Fruit fly (Drosophila melanogaster): Measurements from ENCODE around the gene sty.

The sty gene

DNA sequence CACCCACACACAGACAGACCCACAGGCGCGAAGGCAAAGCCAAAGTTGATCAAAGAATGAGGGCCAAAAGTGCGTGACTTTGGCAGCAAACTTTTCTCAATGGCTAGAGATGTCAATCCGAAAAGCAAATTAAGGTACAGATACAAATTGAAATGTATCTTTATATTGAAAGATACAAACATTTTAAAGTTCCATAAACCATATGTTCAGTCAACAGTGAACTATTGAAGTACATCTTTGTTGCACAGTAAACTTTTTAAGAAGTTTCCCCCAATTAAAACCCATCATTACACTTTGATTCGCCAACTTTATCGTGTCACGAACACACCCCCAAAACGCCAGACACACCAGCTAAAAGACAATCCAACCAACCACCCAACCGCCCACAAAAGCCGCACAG is 13.0 kb downstream of the sty start:
- no peak for TF ChIP-seq CG17801 (GFP tag; optimal IDR thresholded peaks at IDR 0.05; ENCODE audit: partially characterized antibody)

- no peak for TF ChIP-seq CG17801 (GFP tag; optimal IDR thresholded peaks at IDR 0.05; ENCODE audit: partially characterized antibody)
These were observed 13.6 kb downstream of the sty start for dm6 chr3L:3410978-3411629.

- TF ChIP-seq CG17801 (GFP tag; optimal IDR thresholded peaks at IDR 0.05; ENCODE audit: partially characterized antibody): no peak
These were observed 15.0 kb downstream of the sty start for dm6 chr3L:3409626-3410301.

dm6 chr3L:3408796-3409625 is 15.7 kb downstream of the sty start:
- no peak for TF ChIP-seq CG17801 (GFP tag; optimal IDR thresholded peaks at IDR 0.05; ENCODE audit: partially characterized antibody)

- TF ChIP-seq CG17801 (GFP tag; optimal IDR thresholded peaks at IDR 0.05; ENCODE audit: partially characterized antibody): no peak
These were observed 16.5 kb downstream of the sty start for dm6 chr3L:3408231-3408630.

DNA sequence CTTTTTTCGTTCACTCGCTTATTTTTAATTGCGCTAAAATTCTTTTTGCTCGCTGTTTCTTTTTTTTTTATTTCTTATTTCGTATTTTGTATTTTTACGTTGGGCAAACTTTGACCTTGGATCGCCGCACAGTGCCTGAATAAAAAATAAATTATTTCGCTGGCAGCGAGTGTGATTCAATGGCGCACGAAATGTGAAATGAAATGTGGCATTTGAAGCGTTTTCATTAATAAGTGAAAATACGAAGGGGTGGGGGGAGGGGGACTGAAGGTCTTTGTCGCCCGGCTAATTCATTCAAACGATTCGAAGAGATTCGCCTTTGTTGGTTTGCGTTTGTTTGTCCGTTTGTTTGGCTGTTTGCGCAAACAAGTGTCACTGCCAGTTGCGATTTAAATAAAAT is 17.3 kb downstream of the sty start:
- no peak for TF ChIP-seq CG17801 (GFP tag; optimal IDR thresholded peaks at IDR 0.05; ENCODE audit: partially characterized antibody)

- no peak for TF ChIP-seq CG17801 (GFP tag; optimal IDR thresholded peaks at IDR 0.05; ENCODE audit: partially characterized antibody)
These were observed 18.3 kb downstream of the sty start for dm6 chr3L:3406307-3407061.

dm6 chr3L:3405592-3405991 is 19.1 kb downstream of the sty start:
- no peak for TF ChIP-seq CG17801 (GFP tag; optimal IDR thresholded peaks at IDR 0.05; ENCODE audit: partially characterized antibody)

DNA sequence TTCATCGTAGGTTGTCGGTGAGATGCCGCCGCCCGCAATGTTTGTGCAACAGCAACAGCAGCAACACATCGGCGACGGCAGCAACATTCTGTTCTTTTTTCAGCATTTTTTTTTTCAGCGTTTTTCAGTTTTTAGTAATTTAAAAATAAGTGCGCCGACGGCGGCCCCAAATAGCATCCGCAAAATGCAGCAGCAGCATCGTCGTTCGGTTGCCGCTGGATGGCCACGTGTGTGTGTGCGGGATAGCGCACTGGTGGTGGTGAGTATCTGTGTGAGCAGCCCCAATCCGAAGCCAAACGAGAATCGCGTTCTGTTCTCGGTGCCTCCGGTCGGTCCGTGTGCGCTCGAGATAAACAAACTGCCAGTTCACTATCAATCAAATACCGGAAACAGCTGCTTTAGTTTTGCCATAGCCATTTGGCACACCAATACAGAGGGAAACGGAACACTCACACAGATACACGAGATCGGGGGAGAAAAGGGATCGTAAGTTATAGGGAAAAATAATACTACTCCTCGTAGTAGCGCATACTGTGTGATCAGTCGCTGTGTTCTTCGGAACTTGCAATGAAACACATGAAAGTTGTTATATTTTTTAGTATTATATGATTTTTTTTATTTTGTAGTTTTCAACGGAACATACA is 24.1 kb downstream of the sty start:
- TF ChIP-seq CG17801 (GFP tag; optimal IDR thresholded peaks at IDR 0.05; ENCODE audit: partially characterized antibody): no peak

DNA sequence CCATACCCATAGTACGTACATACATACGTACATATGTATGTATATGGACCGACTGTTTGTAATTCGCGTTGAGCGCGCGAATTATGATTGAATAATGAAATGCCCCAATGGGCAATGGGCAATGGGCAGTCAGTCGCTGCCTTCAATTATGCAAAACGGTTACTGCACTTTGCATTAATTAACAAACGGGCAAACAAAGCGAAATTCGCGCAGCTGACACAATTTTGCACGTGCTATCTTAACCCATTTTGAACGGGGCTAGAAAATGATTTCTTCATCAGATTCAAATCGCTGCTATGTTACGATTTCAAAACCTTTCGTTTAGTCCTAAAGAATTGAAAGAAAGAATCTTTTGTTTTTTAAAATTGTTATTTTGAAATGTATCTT is 24.8 kb downstream of the sty start:
- no peak for TF ChIP-seq CG17801 (GFP tag; optimal IDR thresholded peaks at IDR 0.05; ENCODE audit: partially characterized antibody)

DNA sequence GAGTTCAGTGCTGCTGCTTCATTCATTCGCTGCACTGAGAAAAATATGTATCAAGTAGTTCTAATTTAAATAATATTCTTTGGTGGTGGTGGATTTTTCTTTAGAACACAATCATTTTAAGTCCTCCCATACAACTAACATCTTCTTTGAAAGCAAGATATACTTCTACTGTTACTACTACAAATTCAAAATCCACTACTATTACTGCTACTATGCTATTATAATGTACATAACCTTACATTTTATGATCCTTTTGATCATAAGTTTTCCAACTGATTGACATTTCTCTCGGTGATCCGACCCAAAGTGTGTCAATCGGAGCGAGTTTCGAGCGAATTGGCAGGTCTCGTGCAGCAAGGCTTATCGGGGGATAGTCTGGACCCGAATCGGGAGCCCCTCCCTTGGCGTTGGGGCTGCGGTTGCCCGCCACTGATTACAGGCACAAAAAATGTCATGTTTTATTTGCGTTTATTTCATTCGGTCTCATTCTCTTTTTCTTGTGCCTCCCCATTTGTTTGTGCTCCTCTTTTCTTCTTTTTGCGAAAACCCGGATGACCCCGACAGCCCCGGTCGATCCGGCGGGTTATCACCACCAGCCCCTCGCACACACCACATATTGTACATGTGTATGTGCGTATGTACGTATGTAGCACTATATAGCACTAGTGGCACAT is 25.3 kb downstream of the sty start:
- no peak for TF ChIP-seq CG17801 (GFP tag; optimal IDR thresholded peaks at IDR 0.05; ENCODE audit: partially characterized antibody)

- TF ChIP-seq CG17801 (GFP tag; optimal IDR thresholded peaks at IDR 0.05; ENCODE audit: partially characterized antibody): no peak
These were observed 26.2 kb downstream of the sty start for dm6 chr3L:3398496-3398895.

- TF ChIP-seq CG17801 (GFP tag; optimal IDR thresholded peaks at IDR 0.05; ENCODE audit: partially characterized antibody): no peak
These were observed 26.9 kb downstream of the sty start for dm6 chr3L:3397849-3398248.

DNA sequence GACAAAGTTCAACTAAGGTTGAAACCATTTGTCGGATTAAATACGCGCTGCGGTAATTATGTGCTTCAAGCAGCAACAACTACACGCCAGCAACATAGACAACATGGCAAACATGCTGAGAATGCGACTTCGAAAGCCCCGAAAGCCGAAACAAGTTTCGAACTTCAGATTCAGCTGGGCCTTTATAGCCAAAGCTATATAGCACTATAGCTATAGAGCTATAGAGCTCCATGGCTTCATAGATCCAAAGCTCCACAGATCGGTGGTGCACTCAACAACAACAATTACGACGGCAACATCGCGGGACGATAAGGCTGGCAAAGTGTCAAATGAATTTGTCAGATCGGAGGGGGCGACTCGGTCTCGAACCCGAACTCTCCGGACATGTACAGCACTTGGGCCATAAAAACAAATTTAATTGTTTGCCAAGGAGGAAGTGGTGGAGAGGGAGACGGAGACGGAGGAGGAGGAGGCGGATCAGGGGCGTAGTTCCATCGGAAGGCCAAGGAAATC is 27.4 kb downstream of the sty start:
- no peak for TF ChIP-seq CG17801 (GFP tag; optimal IDR thresholded peaks at IDR 0.05; ENCODE audit: partially characterized antibody)

Data from ovary, adult (tissue).